Fruit fly (Drosophila melanogaster): Measurements from ENCODE around the gene CG6800.
A peak's percentile ranks its signal among the peaks of the same experiment; 100 is the strongest.

The CG6800 gene

DNA sequence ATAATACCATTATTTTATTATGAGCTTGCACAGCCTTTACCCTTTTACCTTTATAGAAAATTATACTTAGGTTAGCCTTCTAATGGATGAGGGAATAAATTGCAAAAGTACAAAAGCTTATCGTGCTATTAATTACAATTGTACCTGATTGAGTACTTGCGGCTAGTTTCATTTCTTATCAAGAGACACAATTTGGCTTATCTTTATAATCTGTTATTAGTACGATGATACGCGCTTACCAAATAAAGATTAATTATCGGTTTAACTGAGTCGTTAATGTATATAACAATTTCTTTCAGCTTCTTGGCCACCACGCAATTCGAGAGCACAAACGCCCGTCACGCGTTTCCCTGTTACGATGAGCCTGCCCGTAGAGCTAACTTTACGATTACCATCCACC is 30.1 kb upstream of the CG6800 start:
- TF ChIP-seq OdsH (GFP tag; optimal IDR thresholded peaks at IDR 0.05) (no peak), CG11762 (GFP tag; optimal IDR thresholded peaks at IDR 0.05; ENCODE audit: insufficient read depth) (no peak), Eip78C (GFP tag) (no peak), CG8632 (GFP tag; optimal IDR thresholded peaks at IDR 0.05) (no peak), Sox15 (GFP tag; optimal IDR thresholded peaks at IDR 0.05) (no peak), CG6854 (GFP tag; optimal IDR thresholded peaks at IDR 0.05) (no peak)

- TF ChIP-seq CG10669 (GFP tag; optimal IDR thresholded peaks at IDR 0.05) (no peak), spab (GFP tag; optimal IDR thresholded peaks at IDR 0.05) (no peak), CG7368 (GFP tag; optimal IDR thresholded peaks at IDR 0.05) (no peak), Hr39 (GFP tag; optimal IDR thresholded peaks at IDR 0.05) (no peak), CG9139 (GFP tag; optimal IDR thresholded peaks at IDR 0.05) (no peak), CG10631 (GFP tag; optimal IDR thresholded peaks at IDR 0.05) (no peak), Sox102F (GFP tag; optimal IDR thresholded peaks at IDR 0.05) (no peak)
Measured at dm6 chr3R:21748954-21749920, 26.7 kb upstream of the CG6800 start, which contains the start of gene CG31233. TSS of gene CG31233 (plus strand) at chr3R:21749853.

DNA sequence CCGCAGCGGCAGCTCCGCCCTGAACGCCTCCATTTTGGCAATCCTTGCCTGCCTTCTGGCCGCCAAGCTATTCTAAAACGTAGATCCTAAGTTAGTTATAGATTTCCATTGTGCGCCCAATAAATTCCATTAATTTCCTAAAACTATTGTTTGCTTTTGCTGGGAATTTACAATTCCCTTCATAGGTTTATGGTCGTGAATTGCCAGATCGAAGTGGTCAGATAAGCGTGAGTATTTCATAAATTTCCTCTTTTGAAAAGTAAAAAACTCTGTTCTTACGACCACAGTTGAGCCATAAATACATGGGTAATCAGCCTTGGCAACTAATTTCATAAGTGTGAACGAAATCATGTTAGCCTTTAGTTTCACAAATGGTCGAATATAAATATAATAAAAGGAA is 22.8 kb upstream of the CG6800 start:
- TF ChIP-seq achi (GFP tag; optimal IDR thresholded peaks at IDR 0.05) (no peak), acj6 (GFP tag; optimal IDR thresholded peaks at IDR 0.05) (no peak), CG3919 (GFP tag; optimal IDR thresholded peaks at IDR 0.05) (no peak), CG3032 (tag; optimal IDR thresholded peaks at IDR 0.05) (no peak), Sox14 (GFP tag; optimal IDR thresholded peaks at IDR 0.05) (no peak), cyc (GFP tag; optimal IDR thresholded peaks at IDR 0.05) (no peak), lz (GFP tag; optimal IDR thresholded peaks at IDR 0.05) (no peak), Sox102F (GFP tag; optimal IDR thresholded peaks at IDR 0.05) (no peak), vri (GFP tag; optimal IDR thresholded peaks at IDR 0.05) (no peak), Eip78C (GFP tag) (no peak), CG31627 (GFP tag; optimal IDR thresholded peaks at IDR 0.05) (no peak), fkh (GFP tag; optimal IDR thresholded peaks at IDR 0.05) (no peak), Eip93F (GFP tag; optimal IDR thresholded peaks at IDR 0.05) (no peak)

- no peak for TF ChIP-seq CG11902 (GFP tag; optimal IDR thresholded peaks at IDR 0.05)
- TF ChIP-seq CG6808 (GFP tag; optimal IDR thresholded peaks at IDR 0.05) = no peak
- TF ChIP-seq vri (GFP tag; optimal IDR thresholded peaks at IDR 0.05) = peak; percentile 98
Measured at dm6 chr3R:21753974-21754373, 22.0 kb upstream of the CG6800 start, which contains the start of gene CG31198. TSS of gene CG31198 (plus strand) at chr3R:21754324.

dm6 chr3R:21757550-21757949 is 18.4 kb upstream of the CG6800 start:
- TF ChIP-seq Hr38 (GFP tag; optimal IDR thresholded peaks at IDR 0.05) (no peak), Hr4 (GFP tag; optimal IDR thresholded peaks at IDR 0.05) (no peak), achi (GFP tag; optimal IDR thresholded peaks at IDR 0.05) (no peak), Eip75B (GFP tag; optimal IDR thresholded peaks at IDR 0.05) (no peak), Sox14 (GFP tag; optimal IDR thresholded peaks at IDR 0.05) (no peak), Smox (GFP tag; optimal IDR thresholded peaks at IDR 0.05) (no peak), salr (GFP tag; optimal IDR thresholded peaks at IDR 0.05) (no peak), lz (GFP tag; optimal IDR thresholded peaks at IDR 0.05) (no peak), cyc (GFP tag; optimal IDR thresholded peaks at IDR 0.05) (no peak), CG11902 (GFP tag; optimal IDR thresholded peaks at IDR 0.05) (no peak), Blimp-1 (GFP tag; optimal IDR thresholded peaks at IDR 0.05) (no peak), pdm3 (GFP tag; optimal IDR thresholded peaks at IDR 0.05) (no peak), CG3919 (GFP tag; optimal IDR thresholded peaks at IDR 0.05) (no peak)
